Fruit fly (Drosophila melanogaster) S2 (cell line): Measurements from ENCODE around the gene CG11349.

Source experiments
- CG8478 ChIP-seq: fragments of >200 bp; optimal IDR thresholded peaks from 2 replicates; lab custom pipeline; 2018
- CTCF ChIP-seq, 2 experiments: fragments of >200 bp; optimal IDR thresholded peaks; 2 replicates each; lab custom pipeline; 2018

DNA sequence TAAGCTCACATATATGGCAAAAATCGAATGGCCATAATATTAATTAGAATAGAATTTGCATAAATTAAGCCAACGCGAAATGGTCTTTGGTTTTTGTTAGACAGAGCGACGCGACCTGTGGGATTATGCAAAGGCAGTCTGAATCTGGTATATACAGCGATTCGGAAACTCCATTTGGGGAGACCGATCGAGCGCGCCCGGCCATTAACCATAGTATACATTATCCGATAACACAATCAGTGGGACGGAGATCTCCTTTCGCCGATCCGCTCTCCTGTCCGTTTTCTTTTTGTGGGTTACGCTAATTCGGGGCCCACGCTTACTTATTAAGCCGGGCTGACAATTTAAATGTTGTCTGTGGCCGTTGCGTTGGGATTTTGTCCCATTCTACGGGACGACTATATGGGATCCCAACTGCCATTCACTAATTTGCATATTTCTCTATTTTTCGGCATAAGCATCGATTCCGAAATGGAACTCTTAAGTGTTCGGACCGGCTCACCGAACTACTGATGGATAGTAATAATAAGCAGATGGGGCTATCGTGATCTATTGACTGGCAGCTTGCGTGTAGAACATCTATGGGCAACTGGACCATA is 4.9 kb downstream of the CG11349 start:
- TF ChIP-seq CG8478 (lab: Kevin White, UChicago): no peak
- no peak for TF ChIP-seq CTCF (optimal IDR thresholded peaks at IDR 0.05; lab: Kevin White, UChicago)
